Worm (Caenorhabditis elegans) whole organism, L4 larva: ENCODE results near the gene srw-141.

Experiments used
- F37D6.2 ChIP-seq: sonication (generic microtip); optimal IDR thresholded peaks from 2 replicates; lab custom pipeline; 2016; ENCODE audit warnings: mild to moderate bottlenecking, missing genetic modification characterization, missing compliant biosample characterization
- cey-2 ChIP-seq: sonication (generic microtip); optimal IDR thresholded peaks from 3 replicates; lab custom pipeline; 2017; ENCODE audit warnings: missing genetic modification characterization, mild to moderate bottlenecking, missing compliant biosample characterization, antibody characterized with exemption, borderline replicate concordance; ENCODE audit not compliant: insufficient read depth
- egl-43 ChIP-seq: fragments of 200-800 bp; sonication (Bioruptor generic); IDR thresholded peaks from 2 replicates; pipeline ENCODE4 v1.3.6; 2022; ENCODE audit warnings: missing genetic modification reagents, missing genetic modification characterization, missing compliant biosample characterization
- lin-15B ChIP-seq: fragments of 150-350 bp; sonication (generic microtip); optimal IDR thresholded peaks from 3 replicates; lab custom pipeline; 2014; ENCODE audit warnings: missing biosample characterization, missing genetic modification characterization
- unc-62 ChIP-seq, 3 experiments: fragments of 150-350 bp in 1 of 3; sonication (generic microtip); optimal IDR thresholded peaks in 2 of 3; peaks in 1 of 3; 1 replicate in 1 of 3; 2 replicates in 2 of 3; lab custom pipeline; 2014 to 2017; ENCODE audit warnings: missing biosample characterization in 3 of 3, missing genetic modification characterization in 3 of 3, missing genetic modification reagents in 3 of 3, missing genotype in 1 of 3
- zfp-2 ChIP-seq: sonication (generic microtip); optimal IDR thresholded peaks from 2 replicates; lab custom pipeline; 2016; ENCODE audit warnings: mild to moderate bottlenecking, missing genetic modification characterization, missing compliant biosample characterization

DNA sequence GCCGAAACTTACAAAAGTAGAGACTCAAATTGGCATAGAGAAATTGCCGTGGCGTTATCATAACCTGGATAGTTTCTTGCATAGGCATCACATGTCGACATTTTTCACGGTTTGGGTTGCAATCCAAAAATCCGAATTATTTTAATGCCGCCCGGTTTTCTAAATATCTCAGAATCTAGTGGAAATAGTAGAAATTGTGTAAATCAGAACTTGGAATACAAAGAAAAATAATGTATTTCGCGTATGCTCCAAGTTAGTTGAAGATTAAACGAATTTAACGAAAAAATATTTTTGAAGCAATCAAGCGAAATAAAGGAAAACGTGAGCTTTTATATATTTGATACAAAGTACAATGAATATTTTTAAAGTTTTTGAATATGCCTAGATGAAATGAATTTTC lies 22.5 kb upstream of the srw-141 start, which contains the start of gene srw-144:
- TF ChIP-seq lin-15B (tag; lab: Kevin White, UChicago) (no peak), cey-2 (tag; lab: Kevin White, UChicago) (no peak), F37D6.2 (tag; lab: Kevin White, UChicago) (no peak), unc-62 (GFP tag; optimal IDR thresholded peaks at IDR 0.05 in 1 of 2; lab: Kevin White, UChicago) (no peak), unc-62 (tag; optimal IDR thresholded peaks at IDR 0.05; lab: Kevin White, UChicago) (no peak), egl-43 (GFP tag; lab: Robert Waterston, UW) (no peak), zfp-2 (tag; lab: Kevin White, UChicago) (no peak)
